Worm (Caenorhabditis elegans) whole organism, dauer: ENCODE results near the gene F43C9.1.

Experiments used
- unc-62 ChIP-seq: sonication (generic microtip); optimal IDR thresholded peaks from 2 replicates; lab custom pipeline; 2017; ENCODE audit warnings: missing biosample characterization, missing genetic modification reagents, missing genetic modification characterization

Gene F43C9.1

ce11 chrX:4802255-4802654 is 9.2 kb downstream of the F43C9.1 start:
- TF ChIP-seq unc-62 = no peak

- no peak for TF ChIP-seq unc-62
Measured at ce11 chrX:4803942-4804341, 10.9 kb downstream of the F43C9.1 start.

- no peak for TF ChIP-seq unc-62
Measured at ce11 chrX:4808737-4809136, 15.7 kb downstream of the F43C9.1 start.

- TF ChIP-seq unc-62 = no peak
Measured at ce11 chrX:4809189-4809588, 16.1 kb downstream of the F43C9.1 start.

- TF ChIP-seq unc-62 = no peak
Measured at ce11 chrX:4809753-4810424, 16.8 kb downstream of the F43C9.1 start.

- no peak for TF ChIP-seq unc-62
Measured at ce11 chrX:4811242-4811641, 18.2 kb downstream of the F43C9.1 start, which contains the start of gene ztf-16. Gene ztf-16, minus strand, starts transcription at chrX:4811540.

DNA sequence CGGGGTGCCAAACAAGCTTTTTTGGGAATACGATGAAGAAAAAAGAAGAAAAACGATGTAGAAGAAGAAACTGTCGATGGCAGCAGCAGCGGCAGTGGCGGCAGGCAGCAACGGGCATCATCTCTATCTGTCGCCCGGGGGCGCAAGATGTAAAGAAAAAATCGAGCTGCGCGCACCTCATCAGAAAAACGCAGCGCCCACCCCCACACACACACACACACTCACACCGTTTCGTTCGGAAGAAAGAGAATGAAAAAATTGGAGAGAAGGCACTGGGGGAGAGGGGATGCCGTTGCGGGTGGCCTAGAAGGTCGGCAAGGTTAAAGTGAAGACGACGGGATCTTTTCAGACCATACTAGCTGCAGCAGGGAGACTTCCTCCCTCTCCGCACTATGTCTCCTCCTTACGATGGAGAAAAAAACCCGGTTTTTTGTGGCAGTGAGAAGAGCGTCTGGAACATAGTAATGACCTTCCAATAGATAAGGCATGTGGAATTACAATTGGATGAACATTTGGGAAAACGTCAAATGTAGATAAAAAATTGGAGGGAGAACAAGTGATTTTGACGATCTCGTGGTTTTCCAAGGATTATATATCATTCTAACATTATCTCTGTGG is 20.1 kb downstream of the F43C9.1 start:
- TF ChIP-seq unc-62 = no peak

ce11 chrX:4818252-4818651 is 25.2 kb downstream of the F43C9.1 start, which contains the start of gene R08E3.3:
Gene R08E3.3, plus strand, starts transcription at chrX:4818593.
- TF ChIP-seq unc-62 = no peak

DNA sequence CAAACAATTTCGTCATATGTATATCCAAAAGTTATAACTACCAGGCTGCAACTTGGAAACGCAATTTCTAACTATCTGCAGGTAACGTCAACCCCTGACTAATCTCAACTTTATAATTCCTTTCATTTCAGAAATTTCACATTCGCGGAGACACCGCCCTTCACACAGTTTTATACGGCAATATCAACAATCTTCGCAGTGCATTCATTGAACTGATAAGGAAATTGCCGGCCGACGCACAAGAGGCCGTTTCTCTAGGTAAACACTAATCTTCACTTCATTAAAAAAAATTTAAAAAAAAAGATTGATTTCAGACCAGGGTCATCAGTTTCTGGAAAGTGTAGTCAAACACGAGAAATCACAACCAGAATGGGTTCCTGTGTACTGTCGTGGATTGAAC is 25.8 kb downstream of the F43C9.1 start:
- no peak for TF ChIP-seq unc-62

ce11 chrX:4821602-4822001 is 28.5 kb downstream of the F43C9.1 start:
- TF ChIP-seq unc-62 = no peak

ce11 chrX:4822262-4822661 is 29.2 kb downstream of the F43C9.1 start, which contains the start of gene R08E3.1:
Gene R08E3.1, plus strand, starts transcription at chrX:4822647.
- no peak for TF ChIP-seq unc-62

DNA sequence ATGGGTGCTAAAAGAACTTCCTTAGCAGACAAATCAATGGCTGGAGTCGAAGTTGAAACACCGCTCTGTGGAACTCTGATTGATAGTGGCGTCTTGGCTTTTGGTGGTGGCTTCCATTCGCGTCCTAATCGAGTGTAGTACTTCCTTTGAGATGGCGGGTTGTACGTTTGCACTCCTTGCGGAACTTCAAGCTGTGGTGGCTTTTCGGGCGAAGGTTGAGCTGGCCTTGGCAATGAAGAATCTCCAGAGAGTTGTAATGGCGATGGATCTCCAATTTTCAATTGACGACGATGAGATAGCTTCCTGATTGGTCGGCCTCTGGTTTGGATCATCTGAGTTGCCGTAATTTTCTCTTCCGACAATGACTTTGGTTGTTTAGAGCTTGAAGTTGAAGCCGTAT is 47.6 kb downstream of the F43C9.1 start:
- TF ChIP-seq unc-62 = no peak

DNA sequence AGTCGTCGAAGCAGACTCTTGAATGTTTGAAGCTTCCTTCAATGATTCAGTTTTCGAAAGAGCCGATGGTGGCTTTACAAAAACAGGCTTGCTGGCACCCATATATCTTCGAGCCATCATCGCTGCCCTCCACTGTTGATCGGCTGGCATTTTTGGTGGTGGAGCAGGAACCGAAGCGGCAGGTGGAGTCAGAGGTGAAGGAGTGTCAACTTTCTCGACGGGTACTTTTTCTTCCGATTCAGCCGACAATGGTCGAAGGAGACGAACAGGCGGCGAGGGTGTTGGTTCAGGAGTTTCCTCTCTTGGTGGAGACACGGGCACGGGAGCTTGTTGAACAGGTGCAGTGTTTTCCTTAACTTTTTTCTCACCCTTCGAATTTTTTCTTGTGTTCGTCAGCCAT is 49.2 kb downstream of the F43C9.1 start:
- TF ChIP-seq unc-62 = no peak

- no peak for TF ChIP-seq unc-62
Measured at ce11 chrX:4844765-4845164, 51.7 kb downstream of the F43C9.1 start.
